Fruit fly (Drosophila melanogaster) whole organism, embryonic: ENCODE results near the gene CG46523.

ENCODE experiments used
- BEAF-32 ChIP-seq: fragments of 200-800 bp; sonication (Bioruptor generic); optimal IDR thresholded peaks from 3 replicates; lab custom pipeline; 2017; ENCODE audit warnings: missing biosample characterization, missing genetic modification characterization, mild to moderate bottlenecking, moderate library complexity, missing genetic modification reagents
- Bgb ChIP-seq: fragments of 200-800 bp; sonication (Bioruptor generic); IDR thresholded peaks from 2 replicates; pipeline ENCODE4 v1.3.6; 2022; ENCODE audit warnings: missing biosample characterization, missing genetic modification characterization; ENCODE audit not compliant: partially characterized antibody
- CG10543 ChIP-seq: fragments of 200-800 bp; sonication (Bioruptor generic); optimal IDR thresholded peaks from 3 replicates; lab custom pipeline; 2017; ENCODE audit warnings: missing biosample characterization, mild to moderate bottlenecking, missing genetic modification characterization, moderate library complexity
- CG11247 ChIP-seq: fragments of 200-800 bp; sonication (Bioruptor generic); IDR thresholded peaks from 2 replicates; pipeline ENCODE4 v1.3.6; 2022; ENCODE audit warnings: missing biosample characterization, missing genetic modification characterization
- CG11504 ChIP-seq: fragments of 200-800 bp; sonication (Bioruptor generic); optimal IDR thresholded peaks from 3 replicates; lab custom pipeline; 2019; ENCODE audit warnings: missing biosample characterization, mild to moderate bottlenecking, missing genetic modification characterization, moderate library complexity
- CG13287 ChIP-seq: fragments of 200-800 bp; sonication (Bioruptor generic); IDR thresholded peaks from 2 replicates; pipeline ENCODE4 v1.3.6; 2022; ENCODE audit warnings: missing biosample characterization, missing genetic modification characterization; ENCODE audit not compliant: partially characterized antibody
- CG14710 ChIP-seq: fragments of 200-800 bp; sonication (Bioruptor generic); optimal IDR thresholded peaks from 3 replicates; lab custom pipeline; 2019; ENCODE audit warnings: missing biosample characterization, mild to moderate bottlenecking, missing genetic modification characterization, moderate library complexity
- CG15269 ChIP-seq: fragments of 200-800 bp; sonication (Bioruptor generic); optimal IDR thresholded peaks from 2 replicates; lab custom pipeline; 2018; ENCODE audit warnings: missing biosample characterization, mild to moderate bottlenecking, missing genetic modification characterization, moderate library complexity
- CG15601 ChIP-seq: fragments of 200-800 bp; sonication (Bioruptor generic); optimal IDR thresholded peaks from 3 replicates; lab custom pipeline; 2019; ENCODE audit warnings: missing biosample characterization, mild to moderate bottlenecking, missing genetic modification characterization, moderate library complexity
- CG17568 ChIP-seq: fragments of 200-800 bp; sonication (Bioruptor generic); optimal IDR thresholded peaks from 2 replicates; lab custom pipeline; 2018; ENCODE audit warnings: missing biosample characterization, mild to moderate bottlenecking, missing genetic modification characterization, moderate library complexity
- CG18262 ChIP-seq: fragments of 200-800 bp; optimal IDR thresholded peaks from 3 replicates; lab custom pipeline; 2019; ENCODE audit warnings: missing biosample characterization, mild to moderate bottlenecking, missing genetic modification characterization, moderate library complexity
- CG2120 ChIP-seq: fragments of 200-800 bp; sonication (Bioruptor generic); optimal IDR thresholded peaks from 3 replicates; lab custom pipeline; 2016; ENCODE audit warnings: missing biosample characterization, missing genetic modification characterization
- CG2678 ChIP-seq: fragments of 200-800 bp; sonication (Bioruptor generic); optimal IDR thresholded peaks from 3 replicates; lab custom pipeline; 2019; ENCODE audit warnings: missing biosample characterization, mild to moderate bottlenecking, missing genetic modification characterization, moderate library complexity
- CG3163 ChIP-seq: fragments of 200-800 bp; sonication (Bioruptor generic); optimal IDR thresholded peaks from 3 replicates; lab custom pipeline; 2016; ENCODE audit warnings: missing biosample characterization, missing genetic modification characterization
- CG32767 ChIP-seq: fragments of 200-800 bp; sonication (Bioruptor generic); IDR thresholded peaks from 2 replicates; pipeline ENCODE4 v1.3.6; 2022; ENCODE audit warnings: missing biosample characterization, missing genetic modification characterization
- CG7745 ChIP-seq: fragments of 200-800 bp; sonication (Bioruptor generic); optimal IDR thresholded peaks from 2 replicates; lab custom pipeline; 2018; ENCODE audit warnings: missing biosample characterization, mild to moderate bottlenecking, missing genetic modification characterization, moderate library complexity
- CkIIα-i1 ChIP-seq: fragments of 200-800 bp; sonication (Bioruptor generic); IDR thresholded peaks from 2 replicates; pipeline ENCODE4 v1.3.6; 2022; ENCODE audit warnings: missing biosample characterization, missing genetic modification characterization
- Deaf1 ChIP-seq: fragments of 200-800 bp; optimal IDR thresholded peaks from 3 replicates; lab custom pipeline; 2019; ENCODE audit warnings: missing biosample characterization, mild to moderate bottlenecking, missing genetic modification characterization, moderate library complexity
- Dp ChIP-seq: fragments of 200-800 bp; sonication (Bioruptor generic); optimal IDR thresholded peaks from 2 replicates; lab custom pipeline; 2018; ENCODE audit warnings: missing biosample characterization, mild to moderate bottlenecking, missing genetic modification characterization, moderate library complexity
- Gsc ChIP-seq: fragments of 200-800 bp; sonication (Bioruptor generic); IDR thresholded peaks from 2 replicates; pipeline ENCODE4 v1.3.6; 2022; ENCODE audit warnings: missing biosample characterization, missing genetic modification characterization
- HLH3B ChIP-seq: fragments of 200-800 bp; sonication (Bioruptor generic); IDR thresholded peaks from 2 replicates; pipeline ENCODE4 v1.3.6; 2022; ENCODE audit warnings: missing biosample characterization, missing genetic modification characterization
- NC2α ChIP-seq: fragments of 200-800 bp; sonication (Bioruptor generic); optimal IDR thresholded peaks from 2 replicates; lab custom pipeline; 2016; ENCODE audit warnings: missing biosample characterization, missing genetic modification characterization
- Optix ChIP-seq: fragments of 200-800 bp; sonication (Bioruptor generic); IDR thresholded peaks from 3 replicates; pipeline ENCODE4 v1.3.6; 2022; ENCODE audit warnings: missing biosample characterization, missing genetic modification characterization
- Ravus ChIP-seq: fragments of 200-800 bp; sonication (Bioruptor generic); IDR thresholded peaks from 2 replicates; pipeline ENCODE4 v1.3.6; 2022; ENCODE audit warnings: missing biosample characterization, missing genetic modification characterization
- Xrp1 ChIP-seq: fragments of 200-800 bp; sonication (Bioruptor generic); IDR thresholded peaks from 2 replicates; pipeline ENCODE4 v1.3.6; 2022; ENCODE audit warnings: missing biosample characterization, missing genetic modification characterization
- abd-A ChIP-seq: fragments of 200-800 bp; sonication (Bioruptor generic); optimal IDR thresholded peaks from 3 replicates; lab custom pipeline; 2019; ENCODE audit warnings: missing biosample characterization, mild to moderate bottlenecking, missing genetic modification characterization, moderate library complexity
- amos ChIP-seq: fragments of 200-800 bp; sonication (Bioruptor generic); IDR thresholded peaks from 2 replicates; pipeline ENCODE4 v1.3.6; 2022; ENCODE audit warnings: missing biosample characterization, missing genetic modification characterization; ENCODE audit not compliant: partially characterized antibody
- bcd ChIP-seq: fragments of 200-800 bp; sonication (Bioruptor generic); optimal IDR thresholded peaks from 2 replicates; lab custom pipeline; 2017; ENCODE audit warnings: missing biosample characterization, mild to moderate bottlenecking, missing genetic modification characterization
- corto ChIP-seq: fragments of 200-800 bp; sonication (Bioruptor generic); optimal IDR thresholded peaks from 2 replicates; lab custom pipeline; 2016; ENCODE audit warnings: missing biosample characterization, mild to moderate bottlenecking, missing genetic modification characterization, moderate library complexity
- croc ChIP-seq: fragments of 200-800 bp; sonication (Bioruptor generic); conservative IDR thresholded peaks from 3 replicates; pipeline ENCODE4 v1.3.6; 2022; ENCODE audit warnings: missing biosample characterization, missing genetic modification characterization
- dan ChIP-seq: fragments of 200-800 bp; sonication (Bioruptor generic); IDR thresholded peaks from 2 replicates; pipeline ENCODE4 v1.3.6; 2022; ENCODE audit warnings: missing biosample characterization, missing genetic modification characterization
- fd102C ChIP-seq: fragments of 200-800 bp; sonication (Bioruptor generic); optimal IDR thresholded peaks from 2 replicates; lab custom pipeline; 2018; ENCODE audit warnings: missing biosample characterization, mild to moderate bottlenecking, missing genetic modification characterization, moderate library complexity
- fu2 ChIP-seq: fragments of 200-800 bp; sonication (Bioruptor generic); optimal IDR thresholded peaks from 2 replicates; lab custom pipeline; 2016; ENCODE audit warnings: missing biosample characterization, missing genetic modification characterization
- gfzf ChIP-seq: fragments of 200-800 bp; sonication (Bioruptor generic); optimal IDR thresholded peaks from 2 replicates; lab custom pipeline; 2016; ENCODE audit warnings: missing biosample characterization, mild to moderate bottlenecking, missing genetic modification characterization, moderate library complexity
- gsb-n ChIP-seq: fragments of 200-800 bp; sonication (Bioruptor generic); optimal IDR thresholded peaks from 3 replicates; lab custom pipeline; 2018; ENCODE audit warnings: missing biosample characterization, mild to moderate bottlenecking, missing genetic modification characterization
- hbn ChIP-seq: fragments of 200-800 bp; sonication (Bioruptor generic); IDR thresholded peaks from 2 replicates; pipeline ENCODE4 v1.3.6; 2022; ENCODE audit warnings: missing biosample characterization, missing genetic modification characterization; ENCODE audit not compliant: partially characterized antibody
- jigr1 ChIP-seq: fragments of 200-800 bp; sonication (Bioruptor generic); IDR thresholded peaks from 3 replicates; pipeline ENCODE4 v1.3.6; 2022; ENCODE audit warnings: missing biosample characterization, missing genetic modification characterization
- luna ChIP-seq: fragments of 200-800 bp; sonication (Bioruptor generic); optimal IDR thresholded peaks from 2 replicates; lab custom pipeline; 2016; ENCODE audit warnings: missing biosample characterization, missing genetic modification characterization
- nau ChIP-seq: fragments of 200-800 bp; sonication (Bioruptor generic); optimal IDR thresholded peaks from 3 replicates; lab custom pipeline; 2017; ENCODE audit warnings: missing biosample characterization, mild to moderate bottlenecking, missing genetic modification characterization, missing genetic modification reagents
- pita ChIP-seq: fragments of 200-800 bp; sonication (Bioruptor generic); optimal IDR thresholded peaks from 2 replicates; lab custom pipeline; 2017; ENCODE audit warnings: missing biosample characterization, mild to moderate bottlenecking, missing genetic modification characterization
- pros ChIP-seq: fragments of 200-800 bp; sonication (Bioruptor generic); optimal IDR thresholded peaks from 3 replicates; lab custom pipeline; 2019; ENCODE audit warnings: missing biosample characterization, mild to moderate bottlenecking, missing genetic modification characterization, moderate library complexity
- pzg ChIP-seq: fragments of 200-800 bp; sonication (Bioruptor generic); optimal IDR thresholded peaks from 3 replicates; lab custom pipeline; 2018; ENCODE audit warnings: missing biosample characterization, mild to moderate bottlenecking, missing genetic modification characterization, moderate library complexity
- ranshi ChIP-seq: fragments of 200-800 bp; sonication (Bioruptor generic); IDR thresholded peaks from 2 replicates; pipeline ENCODE4 v1.3.6; 2022; ENCODE audit warnings: missing biosample characterization, missing genetic modification characterization
- ro ChIP-seq: fragments of 200-800 bp; sonication (Bioruptor generic); IDR thresholded peaks from 2 replicates; pipeline ENCODE4 v1.3.6; 2022; ENCODE audit warnings: missing biosample characterization, missing genetic modification characterization
- sd ChIP-seq: fragments of 200-800 bp; sonication (Bioruptor generic); optimal IDR thresholded peaks from 3 replicates; lab custom pipeline; 2018; ENCODE audit warnings: missing biosample characterization, mild to moderate bottlenecking, missing genetic modification characterization, moderate library complexity
- slp2 ChIP-seq: fragments of 200-800 bp; sonication (Bioruptor generic); optimal IDR thresholded peaks from 2 replicates; lab custom pipeline; 2016; ENCODE audit warnings: missing biosample characterization, missing genetic modification characterization
- sob ChIP-seq: fragments of 200-800 bp; sonication (Bioruptor generic); IDR thresholded peaks from 2 replicates; pipeline ENCODE4 v1.3.6; 2022; ENCODE audit warnings: missing biosample characterization, missing genetic modification characterization
- zfh2 ChIP-seq: fragments of 200-800 bp; sonication (Bioruptor generic); optimal IDR thresholded peaks from 2 replicates; lab custom pipeline; 2016; ENCODE audit warnings: missing biosample characterization, missing genetic modification characterization

The CG46523 gene

dm6 chr3L:1969539-1970337 is 30.8 kb upstream of the CG46523 start, which contains the start of gene CG1927 (continued):
- no peak for TF ChIP-seq HLH3B (GFP tag; lab: Robert Waterston, UW)
- TF ChIP-seq croc = no peak
- no peak for TF ChIP-seq CG15601 (tag; lab: Kevin White, UChicago)
- no peak for TF ChIP-seq corto (GFP tag; lab: Kevin White, UChicago)
- no peak for TF ChIP-seq Optix (GFP tag; lab: Robert Waterston, UW)
- no peak for TF ChIP-seq ro (GFP tag; lab: Robert Waterston, UW)
- no peak for TF ChIP-seq fd102C (GFP tag; lab: Kevin White, UChicago)
- TF ChIP-seq jigr1 (GFP tag; lab: Robert Waterston, UW) = no peak
- TF ChIP-seq Dp (GFP tag; lab: Kevin White, UChicago) = peak; percentile 22
- no peak for TF ChIP-seq CG18262
- TF ChIP-seq slp2 (GFP tag; lab: Kevin White, UChicago) = no peak
- TF ChIP-seq CkIIα-i1 = no peak
- TF ChIP-seq CG2678 (tag; lab: Kevin White, UChicago) = no peak
- TF ChIP-seq luna = no peak
- TF ChIP-seq gsb-n (tag; lab: Kevin White, UChicago) = no peak
- no peak for TF ChIP-seq pita
- peak; percentile 9 for TF ChIP-seq CG17568 (GFP tag; lab: Kevin White, UChicago)
- peak; percentile 22 for TF ChIP-seq sd (tag; lab: Kevin White, UChicago)
- no peak for TF ChIP-seq NC2α
- TF ChIP-seq zfh2 (GFP tag; lab: Kevin White, UChicago) = no peak
- no peak for TF ChIP-seq CG14710 (tag; lab: Kevin White, UChicago)
- no peak for TF ChIP-seq CG7745
- peak; percentile 55; the same call in 1 of the 2 replicates for TF ChIP-seq Bgb (GFP tag; lab: Robert Waterston, UW)
- TF ChIP-seq ranshi (GFP tag; lab: Robert Waterston, UW) = no peak
- no peak for TF ChIP-seq bcd (GFP tag; lab: Kevin White, UChicago)
- TF ChIP-seq hbn (GFP tag; lab: Robert Waterston, UW) = peak; percentile 19; the same call in 1 of the 2 replicates
- TF ChIP-seq Ravus (GFP tag; lab: Robert Waterston, UW) = no peak
- TF ChIP-seq abd-A = peak; percentile 47
- TF ChIP-seq gfzf (GFP tag; lab: Kevin White, UChicago) = peak; percentile 78
- TF ChIP-seq CG11247 = no peak
- no peak for TF ChIP-seq CG2120 (GFP tag; lab: Kevin White, UChicago)
- TF ChIP-seq CG11504 (tag; lab: Kevin White, UChicago) = no peak
- TF ChIP-seq sob (GFP tag; lab: Robert Waterston, UW) = 0 out of 2 replicates have a peak, but pooled peaks have one; percentile 24
- no peak for TF ChIP-seq CG32767 (GFP tag; lab: Robert Waterston, UW)
- TF ChIP-seq CG15269 (tag; lab: Kevin White, UChicago) = peak; percentile 11
- peak; percentile 54 for TF ChIP-seq pzg (GFP tag; lab: Kevin White, UChicago)
- TF ChIP-seq Gsc (GFP tag; lab: Robert Waterston, UW) = no peak
- TF ChIP-seq amos (GFP tag; lab: Robert Waterston, UW) = peak; percentile 22; the same call in 1 of the 2 replicates
- TF ChIP-seq fu2 (GFP tag; lab: Kevin White, UChicago) = no peak
- TF ChIP-seq CG3163 (GFP tag; lab: Kevin White, UChicago) = peak; percentile 29
- peak; percentile 1 for TF ChIP-seq CG10543
- TF ChIP-seq nau (GFP tag; lab: Kevin White, UChicago) = no peak
- no peak for TF ChIP-seq pros
- TF ChIP-seq dan = no peak
- peak; percentile 8 for TF ChIP-seq Deaf1 (tag; lab: Kevin White, UChicago)
- TF ChIP-seq Xrp1 = 0 out of 2 replicates have a peak, but pooled peaks have one; percentile 17
- peak; percentile 49; the same call in 1 of the 2 replicates for TF ChIP-seq CG13287 (GFP tag; lab: Robert Waterston, UW)
- TF ChIP-seq BEAF-32 (GFP tag; lab: Kevin White, UChicago) = no peak
